Worm (Caenorhabditis elegans) whole organism, mixed stage, embryonic: ENCODE measurements around the gene nhr-122.

Source experiments
- ceh-43 ChIP-seq: fragments of 200-800 bp; sonication (Bioruptor generic); optimal IDR thresholded peaks from 2 replicates; lab custom pipeline; 2018; ENCODE audit warnings: mild to moderate bottlenecking, missing genetic modification characterization, moderate library complexity, missing compliant biosample characterization
- hlh-1 ChIP-seq: fragments of 150-350 bp; optimal IDR thresholded peaks from 2 replicates; lab custom pipeline; 2014; ENCODE audit warnings: missing biosample characterization, missing genetic modification reagents, missing genetic modification characterization
- nhr-76 ChIP-seq: sonication (generic microtip); optimal IDR thresholded peaks from 2 replicates; lab custom pipeline; 2017; ENCODE audit warnings: missing biosample characterization, missing genetic modification characterization

ce11 chrIV:1597018-1597417, 16.7 kb upstream of the nhr-122 start, which contains the start of gene ced-2:
- no peak for TF ChIP-seq nhr-76
- TF ChIP-seq ceh-43 (GFP tag; lab: Kevin White, UChicago): no peak
- no peak for TF ChIP-seq hlh-1 (tag; lab: Kevin White, UChicago)
